Fruit fly (Drosophila melanogaster) whole organism, pupa: ENCODE results near the gene CG13114.

Experiments used
- CG10348 ChIP-seq: fragments of 200-800 bp; sonication (Bioruptor generic); IDR thresholded peaks from 2 replicates; pipeline ENCODE4 v1.3.6; 2022; ENCODE audit warnings: missing biosample characterization, missing genetic modification characterization
- CG12605 ChIP-seq: fragments of 200-800 bp; sonication (Bioruptor generic); IDR thresholded peaks from 2 replicates; pipeline ENCODE4 v1.3.6; 2022; ENCODE audit warnings: missing biosample characterization, missing genetic modification characterization
- CG13204 ChIP-seq: fragments of 200-800 bp; sonication (Bioruptor generic); optimal IDR thresholded peaks from 2 replicates; lab custom pipeline; 2018; ENCODE audit warnings: missing biosample characterization, mild to moderate bottlenecking, missing genetic modification characterization, moderate library complexity
- CG14655 ChIP-seq: fragments of 200-800 bp; sonication (Bioruptor generic); optimal IDR thresholded peaks from 3 replicates; lab custom pipeline; 2017; ENCODE audit warnings: mild to moderate bottlenecking, missing biosample characterization, missing genetic modification reagents, missing genetic modification characterization
- CG15710 ChIP-seq: fragments of 200-800 bp; sonication (Bioruptor generic); optimal IDR thresholded peaks from 2 replicates; lab custom pipeline; 2018; ENCODE audit warnings: missing biosample characterization, mild to moderate bottlenecking, missing genetic modification characterization, moderate library complexity
- CG17806 ChIP-seq: fragments of 200-800 bp; sonication (Bioruptor generic); optimal IDR thresholded peaks from 2 replicates; lab custom pipeline; 2018; ENCODE audit warnings: missing biosample characterization, mild to moderate bottlenecking, missing genetic modification characterization, moderate library complexity
- CG32121 ChIP-seq: fragments of 200-800 bp; sonication (Bioruptor generic); IDR thresholded peaks from 2 replicates; pipeline ENCODE4 v1.3.6; 2022; ENCODE audit warnings: missing biosample characterization, missing genetic modification characterization
- CG34367 ChIP-seq: fragments of 200-800 bp; sonication (Bioruptor generic); optimal IDR thresholded peaks from 2 replicates; lab custom pipeline; 2018; ENCODE audit warnings: missing biosample characterization, mild to moderate bottlenecking, missing genetic modification characterization
- CG4496 ChIP-seq: fragments of 200-800 bp; sonication (Bioruptor generic); IDR thresholded peaks from 3 replicates; pipeline ENCODE4 v1.3.6; 2022; ENCODE audit warnings: missing biosample characterization, missing genetic modification characterization
- CG8159 ChIP-seq: fragments of 200-800 bp; sonication (Bioruptor generic); optimal IDR thresholded peaks from 3 replicates; lab custom pipeline; 2018; ENCODE audit warnings: missing biosample characterization, mild to moderate bottlenecking, missing genetic modification characterization, moderate library complexity
- CG8301 ChIP-seq: fragments of 200-800 bp; sonication (Bioruptor generic); optimal IDR thresholded peaks from 2 replicates; lab custom pipeline; 2018; ENCODE audit warnings: missing biosample characterization, mild to moderate bottlenecking, missing genetic modification characterization
- CG9948 ChIP-seq: fragments of 200-800 bp; sonication (Bioruptor generic); optimal IDR thresholded peaks from 2 replicates; lab custom pipeline; 2018; ENCODE audit warnings: missing biosample characterization, mild to moderate bottlenecking, missing genetic modification characterization, moderate library complexity
- D1 ChIP-seq: fragments of 200-800 bp; sonication (Bioruptor generic); optimal IDR thresholded peaks from 2 replicates; lab custom pipeline; 2018; ENCODE audit warnings: missing biosample characterization, mild to moderate bottlenecking, missing genetic modification characterization, moderate library complexity
- EcR ChIP-seq: fragments of 200-800 bp; sonication (Bioruptor generic); optimal IDR thresholded peaks from 3 replicates; lab custom pipeline; 2019; ENCODE audit warnings: missing biosample characterization, missing genetic modification characterization, mild to moderate bottlenecking, moderate library complexity, missing genetic modification reagents
- Ets98B ChIP-seq: fragments of 200-800 bp; sonication (Bioruptor generic); IDR thresholded peaks from 2 replicates; pipeline ENCODE4 v1.3.6; 2022; ENCODE audit warnings: missing biosample characterization, missing genetic modification characterization
- Pif1A ChIP-seq: fragments of 200-800 bp; sonication (Bioruptor generic); optimal IDR thresholded peaks from 3 replicates; lab custom pipeline; 2016; ENCODE audit warnings: missing biosample characterization, missing genetic modification characterization
- Pif1B ChIP-seq: fragments of 200-800 bp; sonication (Bioruptor generic); optimal IDR thresholded peaks from 3 replicates; lab custom pipeline; 2016; ENCODE audit warnings: missing biosample characterization, missing genetic modification characterization
- Snoo ChIP-seq: fragments of 200-800 bp; sonication (Bioruptor generic); optimal IDR thresholded peaks from 3 replicates; lab custom pipeline; 2017; ENCODE audit warnings: missing biosample characterization, mild to moderate bottlenecking, missing genetic modification characterization, inconsistent platforms
- fd96Ca ChIP-seq: fragments of 200-800 bp; sonication (Bioruptor generic); IDR thresholded peaks from 3 replicates; pipeline ENCODE4 v1.3.6; 2022; ENCODE audit warnings: missing biosample characterization, missing genetic modification characterization
- gl ChIP-seq: fragments of 200-800 bp; sonication (Bioruptor generic); optimal IDR thresholded peaks from 2 replicates; lab custom pipeline; 2018; ENCODE audit warnings: missing biosample characterization, mild to moderate bottlenecking, missing genetic modification characterization
- rn ChIP-seq: fragments of 200-800 bp; sonication (Bioruptor generic); IDR thresholded peaks from 2 replicates; pipeline ENCODE4 v1.3.6; 2022; ENCODE audit warnings: missing biosample characterization, missing genetic modification characterization

Gene CG13114

dm6 chr2L:9522766-9523174 is 22.8 kb upstream of the CG13114 start:
- TF ChIP-seq rn (GFP tag; lab: Robert Waterston, UW) = no peak
- peak; percentile 21 for TF ChIP-seq EcR (GFP tag; lab: Kevin White, UChicago)
- TF ChIP-seq, all 21 proteins: peak for 1

DNA sequence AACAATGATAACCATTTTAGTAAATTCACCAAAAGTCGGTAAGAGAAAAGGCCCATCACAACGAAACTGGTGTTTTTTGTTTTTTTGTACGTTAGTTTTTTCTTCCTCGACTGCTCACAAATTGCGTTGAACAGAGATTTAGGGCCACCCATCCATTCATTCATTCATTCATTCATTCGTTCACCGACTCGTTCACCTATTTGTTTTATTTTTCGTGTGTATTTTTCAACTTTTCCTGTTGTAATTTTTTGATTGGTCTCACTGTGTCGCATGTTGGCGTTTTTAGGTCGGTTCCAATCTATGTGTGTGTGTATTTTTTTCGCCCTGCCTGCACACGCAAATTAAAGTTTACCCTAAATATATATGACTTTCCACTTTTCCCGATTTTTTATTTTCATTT is 20.7 kb upstream of the CG13114 start:
- TF ChIP-seq gl (tag; lab: Kevin White, UChicago) = no peak
- TF ChIP-seq CG14655 (GFP tag; lab: Kevin White, UChicago) = no peak
- no peak for TF ChIP-seq EcR (GFP tag; lab: Kevin White, UChicago)
- no peak for TF ChIP-seq CG15710 (tag; lab: Kevin White, UChicago)
- TF ChIP-seq CG9948 (tag; lab: Kevin White, UChicago) = no peak
- TF ChIP-seq Snoo (tag; lab: Kevin White, UChicago) = no peak
- no peak for TF ChIP-seq CG8301 (tag; lab: Kevin White, UChicago)
- TF ChIP-seq CG32121 (GFP tag; lab: Robert Waterston, UW) = no peak
- no peak for TF ChIP-seq Ets98B (GFP tag; lab: Robert Waterston, UW)
- no peak for TF ChIP-seq fd96Ca (GFP tag; lab: Robert Waterston, UW)
- TF ChIP-seq CG17806 (tag; lab: Kevin White, UChicago) = no peak
- no peak for TF ChIP-seq CG13204 (GFP tag; lab: Kevin White, UChicago)
- TF ChIP-seq CG8159 (tag; lab: Kevin White, UChicago) = no peak
- TF ChIP-seq Pif1A (GFP tag; lab: Kevin White, UChicago) = no peak
- no peak for TF ChIP-seq CG12605 (GFP tag; lab: Robert Waterston, UW)
- TF ChIP-seq Pif1B (GFP tag; lab: Kevin White, UChicago) = no peak
- TF ChIP-seq CG4496 = no peak

DNA sequence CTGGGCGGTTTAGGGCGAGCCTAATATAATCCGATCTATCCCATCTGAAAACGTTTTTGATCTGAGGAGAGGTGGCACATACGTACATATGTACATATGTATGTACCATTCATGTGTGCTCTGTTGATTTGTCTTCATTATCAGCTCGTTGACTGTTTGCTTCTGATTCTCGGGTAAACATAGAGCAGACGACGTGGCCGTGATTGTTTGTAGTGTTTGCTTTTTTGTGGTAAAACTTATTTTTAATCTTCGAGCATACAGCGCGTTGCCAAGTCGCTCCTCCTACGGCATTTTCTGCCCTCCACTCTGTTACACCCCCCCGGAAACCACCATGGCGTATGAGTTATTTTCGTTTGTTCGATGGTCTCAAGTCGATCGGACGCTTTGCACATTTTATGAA is 19.9 kb upstream of the CG13114 start:
- peak; percentile 8 for TF ChIP-seq EcR (GFP tag; lab: Kevin White, UChicago)
- peak; percentile 80 for TF ChIP-seq CG4496
- TF ChIP-seq CG14655 (GFP tag; lab: Kevin White, UChicago) = peak; percentile 43
- no peak for TF ChIP-seq CG9948 (tag; lab: Kevin White, UChicago)
- peak; percentile 27 for TF ChIP-seq CG8159 (tag; lab: Kevin White, UChicago)
- no peak for TF ChIP-seq CG8301 (tag; lab: Kevin White, UChicago)
- no peak for TF ChIP-seq Snoo (tag; lab: Kevin White, UChicago)
- peak; percentile 54 for TF ChIP-seq Pif1B (GFP tag; lab: Kevin White, UChicago)
- TF ChIP-seq Pif1A (GFP tag; lab: Kevin White, UChicago) = peak; percentile 40
- peak; percentile 32 for TF ChIP-seq CG15710 (tag; lab: Kevin White, UChicago)
- peak; percentile 17 for TF ChIP-seq CG17806 (tag; lab: Kevin White, UChicago)
- TF ChIP-seq CG10348 = no peak
- peak; percentile 33 for TF ChIP-seq CG34367 (tag; lab: Kevin White, UChicago)
- peak; percentile 42 for TF ChIP-seq CG13204 (GFP tag; lab: Kevin White, UChicago)
- no peak for TF ChIP-seq rn (GFP tag; lab: Robert Waterston, UW)
- peak; percentile 57 for TF ChIP-seq CG12605 (GFP tag; lab: Robert Waterston, UW)
- TF ChIP-seq gl (tag; lab: Kevin White, UChicago) = peak; percentile 72
- no peak for TF ChIP-seq D1 (tag; lab: Kevin White, UChicago)
- TF ChIP-seq CG32121 (GFP tag; lab: Robert Waterston, UW) = peak; percentile 50
- peak; percentile 52 for TF ChIP-seq Ets98B (GFP tag; lab: Robert Waterston, UW)
- no peak for TF ChIP-seq fd96Ca (GFP tag; lab: Robert Waterston, UW)
- TF ChIP-seq, all 21 proteins: peak for 14

dm6 chr2L:9526518-9526917 is 19.1 kb upstream of the CG13114 start:
- TF ChIP-seq CG34367 (tag; lab: Kevin White, UChicago) = no peak
- TF ChIP-seq CG12605 (GFP tag; lab: Robert Waterston, UW) = no peak
- no peak for TF ChIP-seq CG10348
- TF ChIP-seq CG32121 (GFP tag; lab: Robert Waterston, UW) = no peak

DNA sequence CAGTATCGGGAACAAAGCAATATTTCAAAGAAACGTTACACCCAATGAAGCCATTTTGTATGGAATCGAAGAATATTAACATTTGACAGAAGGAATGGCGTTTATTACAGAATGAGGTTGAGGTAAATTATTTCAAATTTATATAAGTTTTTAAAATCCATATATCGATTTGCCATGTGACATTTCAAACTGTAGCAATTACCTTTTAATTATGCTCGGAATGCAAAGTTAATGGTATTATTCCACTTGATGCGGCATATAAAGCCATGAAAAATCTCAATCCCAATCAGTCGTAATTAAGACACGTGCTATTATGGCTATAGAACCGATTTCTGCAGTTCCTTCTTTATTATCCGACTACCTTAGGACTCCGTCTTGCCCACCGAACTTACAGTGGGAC is 17.4 kb upstream of the CG13114 start, which contains the start of gene CG31883:
Gene CG31883, plus strand, starts transcription at position 301 of the 400 bp plus-strand sequence.
- TF ChIP-seq CG8301 (tag; lab: Kevin White, UChicago) = no peak
- no peak for TF ChIP-seq CG9948 (tag; lab: Kevin White, UChicago)
- no peak for TF ChIP-seq CG10348
- no peak for TF ChIP-seq D1 (tag; lab: Kevin White, UChicago)
- TF ChIP-seq fd96Ca (GFP tag; lab: Robert Waterston, UW) = no peak
- no peak for TF ChIP-seq CG12605 (GFP tag; lab: Robert Waterston, UW)
- no peak for TF ChIP-seq CG15710 (tag; lab: Kevin White, UChicago)
- TF ChIP-seq Ets98B (GFP tag; lab: Robert Waterston, UW) = no peak
- no peak for TF ChIP-seq CG34367 (tag; lab: Kevin White, UChicago)
- TF ChIP-seq CG14655 (GFP tag; lab: Kevin White, UChicago) = no peak

dm6 chr2L:9529858-9530378 is 15.7 kb upstream of the CG13114 start:
- TF ChIP-seq CG4496 = no peak
- peak; percentile 6 for TF ChIP-seq CG8301 (tag; lab: Kevin White, UChicago)
- 0 out of 3 replicates have a peak, but pooled peaks have one; percentile 27 for TF ChIP-seq fd96Ca (GFP tag; lab: Robert Waterston, UW)
- no peak for TF ChIP-seq Ets98B (GFP tag; lab: Robert Waterston, UW)
- no peak for TF ChIP-seq CG34367 (tag; lab: Kevin White, UChicago)
- TF ChIP-seq D1 (tag; lab: Kevin White, UChicago) = no peak
- TF ChIP-seq CG14655 (GFP tag; lab: Kevin White, UChicago) = peak; percentile 34
